Worm (Caenorhabditis elegans) whole organism, L4 larva: ENCODE data around the gene crh-2.

Experiments
- D1046.2 ChIP-seq: fragments of 200-800 bp; sonication (Bioruptor generic); IDR thresholded peaks from 2 replicates; pipeline ENCODE4 v1.3.6; 2022; ENCODE audit warnings: missing genetic modification characterization, missing compliant biosample characterization
- F26F4.8 ChIP-seq: fragments of 200-800 bp; sonication (Bioruptor generic); conservative IDR thresholded peaks from 2 replicates; pipeline ENCODE4 v1.3.6; 2022; ENCODE audit warnings: missing genetic modification characterization, missing compliant biosample characterization
- T20F7.1 ChIP-seq: fragments of 200-800 bp; sonication (Bioruptor generic); optimal IDR thresholded peaks from 2 replicates; lab custom pipeline; 2018; ENCODE audit warnings: mild to moderate bottlenecking, missing genetic modification characterization, missing compliant biosample characterization
- T26A8.4 ChIP-seq: fragments of 200-800 bp; sonication (Bioruptor generic); IDR thresholded peaks from 2 replicates; pipeline ENCODE4 v1.3.6; 2022; ENCODE audit warnings: missing genetic modification characterization, missing compliant biosample characterization
- aha-1 ChIP-seq: fragments of 150-350 bp; peaks from one replicate; lab custom pipeline; 2014; ENCODE audit warnings: missing biosample characterization, missing genetic modification characterization
- arid-1 ChIP-seq: fragments of 200-800 bp; sonication (Bioruptor generic); conservative IDR thresholded peaks from 2 replicates; pipeline ENCODE4 v1.3.6; 2022; ENCODE audit warnings: missing genetic modification reagents, missing genetic modification characterization, missing compliant biosample characterization
- daf-16 ChIP-seq, 3 experiments: sonication (generic microtip); optimal IDR thresholded peaks; 2 replicates each; lab custom pipeline; 2016 to 2017; ENCODE audit warnings: missing genetic modification characterization in 3 of 3, missing genetic modification reagents in 3 of 3, mild to moderate bottlenecking in 2 of 3, missing compliant biosample characterization in 2 of 3, missing biosample characterization in 1 of 3, moderate library complexity in 1 of 3
- dmd-6 ChIP-seq: fragments of 200-800 bp; sonication (Bioruptor generic); IDR thresholded peaks from 2 replicates; pipeline ENCODE4 v1.3.6; 2022; ENCODE audit warnings: missing genetic modification reagents, missing genetic modification characterization, missing compliant biosample characterization
- dve-1 ChIP-seq: sonication (generic microtip); optimal IDR thresholded peaks from 2 replicates; lab custom pipeline; 2017; ENCODE audit warnings: antibody characterized with exemption, mild to moderate bottlenecking, missing genetic modification characterization, missing compliant biosample characterization; ENCODE audit not compliant: insufficient read depth
- gei-8 ChIP-seq: fragments of 200-800 bp; sonication (Bioruptor generic); optimal IDR thresholded peaks from 2 replicates; lab custom pipeline; 2018; ENCODE audit warnings: mild to moderate bottlenecking, missing genetic modification characterization, missing compliant biosample characterization
- hlh-11 ChIP-seq: fragments of 200-800 bp; sonication (Bioruptor generic); optimal IDR thresholded peaks from 2 replicates; lab custom pipeline; 2018; ENCODE audit warnings: mild to moderate bottlenecking, missing genetic modification characterization, missing compliant biosample characterization
- hlh-30 ChIP-seq: sonication (generic microtip); optimal IDR thresholded peaks from 2 replicates; lab custom pipeline; 2017; ENCODE audit warnings: antibody characterized with exemption, mild to moderate bottlenecking, missing genetic modification characterization, missing compliant biosample characterization; ENCODE audit not compliant: insufficient read depth
- hmg-1.1 ChIP-seq: fragments of 200-800 bp; sonication (Bioruptor generic); IDR thresholded peaks from 2 replicates; pipeline ENCODE4 v1.3.6; 2022; ENCODE audit warnings: missing genetic modification reagents, missing genetic modification characterization, missing compliant biosample characterization
- lin-29 ChIP-seq: fragments of 200-800 bp; sonication (Bioruptor generic); IDR thresholded peaks from 2 replicates; pipeline ENCODE4 v1.3.6; 2022; ENCODE audit warnings: missing genetic modification reagents, missing genetic modification characterization, missing compliant biosample characterization
- lin-38 ChIP-seq: fragments of 200-800 bp; sonication (Bioruptor generic); IDR thresholded peaks from 2 replicates; pipeline ENCODE4 v1.3.6; 2022; ENCODE audit warnings: missing genetic modification reagents, missing genetic modification characterization, missing compliant biosample characterization
- lin-39 ChIP-seq: fragments of 150-350 bp; optimal IDR thresholded peaks from 2 replicates; lab custom pipeline; 2014; ENCODE audit warnings: missing biosample characterization, missing genetic modification reagents, missing genetic modification characterization
- lir-3 ChIP-seq: sonication (generic microtip); optimal IDR thresholded peaks from 2 replicates; lab custom pipeline; 2016; ENCODE audit warnings: mild to moderate bottlenecking, missing genetic modification characterization, missing compliant biosample characterization
- lsy-2 ChIP-seq, 2 experiments: fragments of 150-350 bp in 1 of 2; sonication (generic microtip) in 1 of 2; optimal IDR thresholded peaks; 2 replicates each; lab custom pipeline; 2014 to 2017; ENCODE audit warnings: missing biosample characterization in 2 of 2, missing genetic modification characterization in 2 of 2
- mdl-1 ChIP-seq, 2 experiments: fragments of 150-350 bp in 1 of 2; sonication (generic microtip) in 1 of 2; optimal IDR thresholded peaks; 2 replicates each; lab custom pipeline; 2014 to 2017; ENCODE audit warnings: missing biosample characterization in 2 of 2, missing genetic modification characterization in 2 of 2
- mep-1 ChIP-seq: fragments of 150-350 bp; sonication (generic microtip); optimal IDR thresholded peaks from 3 replicates; lab custom pipeline; 2014; ENCODE audit warnings: missing biosample characterization, missing genetic modification characterization
- mes-2 ChIP-seq: sonication (generic microtip); optimal IDR thresholded peaks from 2 replicates; lab custom pipeline; 2016; ENCODE audit warnings: missing genotype, mild to moderate bottlenecking, missing genetic modification characterization, missing compliant biosample characterization; ENCODE audit not compliant: poor library complexity, severe bottlenecking
- nhr-11 ChIP-seq: fragments of 150-350 bp; optimal IDR thresholded peaks from 2 replicates; lab custom pipeline; 2014; ENCODE audit warnings: missing biosample characterization, missing genetic modification characterization
- nhr-111 ChIP-seq: fragments of 200-800 bp; sonication (Bioruptor generic); optimal IDR thresholded peaks from 2 replicates; lab custom pipeline; 2018; ENCODE audit warnings: mild to moderate bottlenecking, missing genetic modification characterization, missing compliant biosample characterization
- nhr-28 ChIP-seq: fragments of 150-350 bp; optimal IDR thresholded peaks from 2 replicates; lab custom pipeline; 2014; ENCODE audit warnings: missing biosample characterization, missing genetic modification characterization
- nhr-77 ChIP-seq: fragments of 150-350 bp; optimal IDR thresholded peaks from 2 replicates; lab custom pipeline; 2014; ENCODE audit warnings: missing biosample characterization, missing genetic modification characterization
- pha-4 ChIP-seq, 2 experiments: fragments of 150-350 bp in 1 of 2; fragments of 200-800 bp in 1 of 2; sonication (Bioruptor generic) in 1 of 2; IDR thresholded peaks in 1 of 2; optimal IDR thresholded peaks in 1 of 2; 2 replicates each; pipeline versions ENCODE4 v1.3.6 to Lab custom; 2014 to 2022; ENCODE audit warnings: missing genetic modification characterization in 2 of 2, missing genetic modification reagents in 2 of 2, missing biosample characterization in 1 of 2, missing compliant biosample characterization in 1 of 2
- php-3 ChIP-seq: fragments of 200-800 bp; sonication (Bioruptor generic); IDR thresholded peaks from 2 replicates; pipeline ENCODE4 v1.3.6; 2022; ENCODE audit warnings: missing genetic modification reagents, missing genetic modification characterization, missing compliant biosample characterization
- rbr-2 ChIP-seq: sonication (generic microtip); optimal IDR thresholded peaks from 2 replicates; lab custom pipeline; 2016; ENCODE audit warnings: missing genotype, missing genetic modification characterization, missing compliant biosample characterization
- skn-1 ChIP-seq: fragments of 150-350 bp; optimal IDR thresholded peaks from 2 replicates; lab custom pipeline; 2014; ENCODE audit warnings: missing biosample characterization, missing genetic modification characterization
- snpc-4 ChIP-seq: fragments of 150-350 bp; optimal IDR thresholded peaks from 2 replicates; lab custom pipeline; 2014; ENCODE audit warnings: missing biosample characterization, missing genetic modification characterization
- spr-1 ChIP-seq: sonication (generic microtip); optimal IDR thresholded peaks from 2 replicates; lab custom pipeline; 2016; ENCODE audit warnings: mild to moderate bottlenecking, missing genetic modification characterization, missing compliant biosample characterization
- tag-97 ChIP-seq: fragments of 200-800 bp; sonication (Bioruptor generic); IDR thresholded peaks from 2 replicates; pipeline ENCODE4 v1.3.6; 2022; ENCODE audit warnings: missing genetic modification characterization, missing compliant biosample characterization
- unc-62 ChIP-seq, 3 experiments: fragments of 150-350 bp in 1 of 3; sonication (generic microtip); optimal IDR thresholded peaks in 2 of 3; peaks in 1 of 3; 1 replicate in 1 of 3; 2 replicates in 2 of 3; lab custom pipeline; 2014 to 2017; ENCODE audit warnings: missing biosample characterization in 3 of 3, missing genetic modification characterization in 3 of 3, missing genetic modification reagents in 3 of 3, missing genotype in 1 of 3
- vab-7 ChIP-seq: fragments of 200-800 bp; sonication (Bioruptor generic); IDR thresholded peaks from 2 replicates; pipeline ENCODE4 v1.3.6; 2022; ENCODE audit warnings: missing genetic modification reagents, missing genetic modification characterization, missing compliant biosample characterization

crh-2 gene

DNA sequence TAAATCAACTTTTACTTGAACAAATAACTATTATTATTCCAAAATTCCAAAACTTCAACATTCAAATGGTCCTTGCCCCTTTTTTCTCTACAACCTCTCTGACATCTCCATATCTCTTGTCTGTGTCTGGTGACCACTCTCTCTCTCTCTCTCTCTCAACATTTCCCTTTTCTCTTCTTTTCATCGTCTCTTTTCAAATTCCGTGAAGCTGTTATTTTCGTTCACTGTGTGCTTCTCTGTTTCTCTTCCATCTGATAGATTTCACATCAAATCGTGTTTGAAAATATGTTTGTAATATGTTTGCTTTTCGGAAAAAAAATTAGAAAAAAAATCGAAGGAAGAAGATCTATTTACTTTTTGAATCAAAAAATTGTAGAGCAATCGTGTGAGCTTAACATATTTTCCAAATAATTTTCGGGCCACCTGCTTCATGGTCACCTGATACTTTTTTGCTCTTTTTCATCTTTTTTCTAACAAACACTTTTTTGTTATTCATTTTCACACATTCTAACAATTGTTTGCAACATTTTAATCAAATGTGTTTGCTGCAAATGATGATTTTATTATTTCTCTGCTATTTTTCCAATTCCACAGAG is 13.7 kb upstream of the crh-2 start:
- TF ChIP-seq nhr-77 (no peak), lin-29 (GFP tag; lab: Robert Waterston, UW) (no peak), nhr-28 (tag; lab: Kevin White, UChicago) (peak; percentile 3), dmd-6 (GFP tag; lab: Robert Waterston, UW) (no peak), mes-2 (tag; lab: Kevin White, UChicago) (peak; percentile 44), hlh-11 (peak; percentile 57), skn-1 (tag; lab: Kevin White, UChicago) (no peak), arid-1 (GFP tag; lab: Robert Waterston, UW) (no peak), mdl-1 (tag; optimal IDR thresholded peaks at IDR 0.05; lab: Kevin White, UChicago) (peak in 1 of 2 experiments; percentile 22), rbr-2 (tag; lab: Kevin White, UChicago) (peak; percentile 11), vab-7 (GFP tag; lab: Robert Waterston, UW) (no peak), lsy-2 (tag; optimal IDR thresholded peaks at IDR 0.05; lab: Kevin White, UChicago) (peak in 1 of 2 experiments; percentile 67), php-3 (GFP tag; lab: Robert Waterston, UW) (no peak), pha-4 (GFP tag; IDR thresholded peaks at IDR 0.05; lab: Robert Waterston, UW) (no peak), pha-4 (tag; optimal IDR thresholded peaks at IDR 0.05; lab: Kevin White, UChicago) (peak; percentile 11), unc-62 (GFP tag; optimal IDR thresholded peaks at IDR 0.05 in 1 of 2; lab: Kevin White, UChicago) (peak in 1 of 2 experiments; percentile 21), unc-62 (tag; optimal IDR thresholded peaks at IDR 0.05; lab: Kevin White, UChicago) (no peak), dve-1 (tag; lab: Kevin White, UChicago) (peak; percentile 36), hlh-30 (peak; percentile 81), daf-16 (GFP tag; optimal IDR thresholded peaks at IDR 0.05; lab: Kevin White, UChicago) (peak in 1 of 2 experiments; percentile 89), daf-16 (tag; optimal IDR thresholded peaks at IDR 0.05; lab: Kevin White, UChicago) (peak; percentile 50), nhr-11 (no peak), hmg-1.1 (GFP tag; lab: Robert Waterston, UW) (peak; percentile 54; the same call in 1 of the 2 replicates), mep-1 (tag; lab: Kevin White, UChicago) (peak; percentile 56)

DNA sequence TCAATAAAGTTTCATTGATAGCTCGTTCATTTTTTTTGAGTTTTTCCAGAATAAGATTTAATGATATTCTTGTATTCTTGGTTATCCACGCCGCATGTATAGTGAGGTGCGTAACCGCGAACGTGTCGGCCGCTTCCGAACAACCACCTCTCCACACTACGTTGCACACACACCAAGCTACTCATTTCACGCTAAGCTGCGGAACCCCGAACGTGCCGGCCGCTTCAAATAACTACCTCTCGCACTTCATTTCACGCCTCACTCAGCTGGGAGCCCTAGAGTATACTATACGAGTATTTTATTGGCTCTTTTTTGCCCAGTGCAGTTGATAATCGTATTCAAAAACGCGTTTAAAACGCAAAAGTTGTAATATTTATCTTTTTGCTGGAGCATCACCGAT is 12.8 kb upstream of the crh-2 start:
- TF ChIP-seq F26F4.8 (GFP tag; lab: Robert Waterston, UW) (0 out of 2 replicates have a peak, but pooled peaks have one; percentile 53), T26A8.4 (GFP tag; lab: Robert Waterston, UW) (peak; percentile 36; the same call in 1 of the 2 replicates), snpc-4 (tag; lab: Kevin White, UChicago) (peak; percentile 63)
- TF ChIP-seq, all 104 proteins: peak for 3; not testable (repeated sequence) for 101

DNA sequence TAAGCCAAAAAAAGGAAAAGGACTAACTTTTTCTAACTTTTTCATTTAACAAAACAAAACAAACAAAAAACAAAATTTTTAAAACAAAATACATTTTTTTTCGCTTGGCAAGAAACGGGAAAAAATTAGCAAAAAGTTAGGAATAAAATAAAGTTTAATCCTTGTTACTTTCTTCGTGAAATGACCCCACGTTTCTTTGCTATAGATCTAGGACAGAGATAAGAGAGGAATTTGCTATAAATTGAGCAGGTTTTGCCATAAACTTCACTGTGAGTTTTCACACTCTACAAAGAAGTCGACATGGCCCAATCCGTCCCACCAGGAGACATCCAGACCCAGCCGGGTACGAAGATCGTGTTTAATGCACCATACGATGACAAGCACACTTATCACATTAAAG is 12.1 kb upstream of the crh-2 start, which contains the start of gene msp-50:
msp-50 (plus strand) TSS at position 301 of the 400 bp plus-strand sequence.
- TF ChIP-seq gei-8 (GFP tag; lab: Kevin White, UChicago), result no peak
- no peak for TF ChIP-seq dve-1 (tag; lab: Kevin White, UChicago)
- TF ChIP-seq lin-38 (GFP tag; lab: Robert Waterston, UW), result no peak
- no peak for TF ChIP-seq aha-1 (tag; lab: Kevin White, UChicago)
- TF ChIP-seq T20F7.1 (GFP tag; lab: Kevin White, UChicago), result no peak
- no peak for TF ChIP-seq D1046.2 (GFP tag; lab: Robert Waterston, UW)
- TF ChIP-seq spr-1, result no peak

DNA sequence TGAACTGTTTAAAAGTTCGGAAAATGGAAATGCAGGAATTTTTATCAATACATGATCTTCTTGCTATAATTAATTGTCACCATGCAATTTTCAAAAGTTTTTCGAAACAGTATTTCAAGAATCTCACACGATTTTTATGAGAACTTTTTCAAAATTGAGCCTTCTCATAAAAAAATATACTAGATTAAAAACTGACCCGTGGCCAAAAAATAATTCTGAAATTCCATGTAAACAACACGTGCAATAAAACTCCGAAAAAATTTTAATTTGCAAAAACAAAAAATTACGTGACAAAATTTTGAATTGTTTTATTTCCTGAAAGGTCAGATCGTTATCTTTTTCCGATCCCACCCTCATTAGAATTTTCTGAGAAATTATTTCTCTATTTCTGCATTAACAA is 8.1 kb upstream of the crh-2 start, which contains the start of gene C34F11.5:
C34F11.5 (plus strand) TSS at position 301 of the 400 bp plus-strand sequence.
- no peak for TF ChIP-seq lin-39
- TF ChIP-seq nhr-111 (GFP tag; lab: Kevin White, UChicago), result no peak
- no peak for TF ChIP-seq tag-97 (GFP tag; lab: Robert Waterston, UW)
- TF ChIP-seq lir-3 (tag; lab: Kevin White, UChicago), result no peak
